Worm (Caenorhabditis elegans): ENCODE data around the gene C13F10.1.

C13F10.1 gene

ce11 chrV:7223941-7224340 is at the start of gene C13F10.1:
Gene C13F10.1 (plus strand): TSS chrV:7224078.
- no peak for TF ChIP-seq ref-1 (GFP tag; conservative IDR thresholded peaks at IDR 0.05)
- TF ChIP-seq med-1 (GFP tag; optimal IDR thresholded peaks at IDR 0.05; ENCODE audit: insufficient read depth) = no peak
- no peak for TF ChIP-seq ztf-29 (GFP tag; IDR thresholded peaks at IDR 0.05)
- no peak for TF ChIP-seq klf-2 (GFP tag; conservative IDR thresholded peaks at IDR 0.05)
- no peak for TF ChIP-seq ztf-23 (GFP tag; IDR thresholded peaks at IDR 0.05)
- TF ChIP-seq flt-1 (GFP tag; IDR thresholded peaks at IDR 0.05) = no peak
- TF ChIP-seq tab-1 (GFP tag; IDR thresholded peaks at IDR 0.05) = no peak
- TF ChIP-seq T22C8.4 (GFP tag; IDR thresholded peaks at IDR 0.05) = no peak
- no peak for TF ChIP-seq cog-1 (tag; optimal IDR thresholded peaks at IDR 0.05)

ce11 chrV:7175201-7175600 is 48.7 kb upstream of the C13F10.1 start, which contains the start of gene lgc-39:
Gene lgc-39 (plus strand): TSS chrV:7175501.
- TF ChIP-seq med-1 (GFP tag; optimal IDR thresholded peaks at IDR 0.05; ENCODE audit: insufficient read depth) (no peak), klf-2 (GFP tag; conservative IDR thresholded peaks at IDR 0.05) (no peak), ref-1 (GFP tag; conservative IDR thresholded peaks at IDR 0.05) (no peak)

ce11 chrV:7178843-7179242 is 45.0 kb upstream of the C13F10.1 start, which contains the start of gene cpsf-2:
Gene cpsf-2 (plus strand): TSS chrV:7179172.
- no peak for TF ChIP-seq flt-1 (GFP tag; IDR thresholded peaks at IDR 0.05)
- no peak for TF ChIP-seq T22C8.4 (GFP tag; IDR thresholded peaks at IDR 0.05)

ce11 chrV:7184549-7184948 is 39.3 kb upstream of the C13F10.1 start, which contains the start of gene pitr-5:
Gene pitr-5 (plus strand): TSS chrV:7184849.
- TF ChIP-seq flt-1 (GFP tag; IDR thresholded peaks at IDR 0.05) = no peak
- no peak for TF ChIP-seq tab-1 (GFP tag; IDR thresholded peaks at IDR 0.05)
- TF ChIP-seq cog-1 (tag; optimal IDR thresholded peaks at IDR 0.05) = no peak
- no peak for TF ChIP-seq klf-2 (GFP tag; conservative IDR thresholded peaks at IDR 0.05)
- TF ChIP-seq ztf-23 (GFP tag; IDR thresholded peaks at IDR 0.05) = no peak
- TF ChIP-seq med-1 (GFP tag; optimal IDR thresholded peaks at IDR 0.05; ENCODE audit: insufficient read depth) = no peak
- no peak for TF ChIP-seq T22C8.4 (GFP tag; IDR thresholded peaks at IDR 0.05)
- TF ChIP-seq ztf-29 (GFP tag; IDR thresholded peaks at IDR 0.05) = no peak
- no peak for TF ChIP-seq ref-1 (GFP tag; conservative IDR thresholded peaks at IDR 0.05)

ce11 chrV:7186599-7186998 is 37.3 kb upstream of the C13F10.1 start:
- TF ChIP-seq tab-1 (GFP tag; IDR thresholded peaks at IDR 0.05) (no peak), ztf-23 (GFP tag; IDR thresholded peaks at IDR 0.05) (no peak), ref-1 (GFP tag; conservative IDR thresholded peaks at IDR 0.05) (no peak), T22C8.4 (GFP tag; IDR thresholded peaks at IDR 0.05) (no peak), med-1 (GFP tag; optimal IDR thresholded peaks at IDR 0.05; ENCODE audit: insufficient read depth) (no peak), cog-1 (tag; optimal IDR thresholded peaks at IDR 0.05) (no peak), klf-2 (GFP tag; conservative IDR thresholded peaks at IDR 0.05) (no peak), ztf-29 (GFP tag; IDR thresholded peaks at IDR 0.05) (no peak), flt-1 (GFP tag; IDR thresholded peaks at IDR 0.05) (no peak)

- TF ChIP-seq T22C8.4 (GFP tag; IDR thresholded peaks at IDR 0.05) (no peak), klf-2 (GFP tag; conservative IDR thresholded peaks at IDR 0.05) (no peak), ztf-29 (GFP tag; IDR thresholded peaks at IDR 0.05) (no peak), tab-1 (GFP tag; IDR thresholded peaks at IDR 0.05) (no peak), cog-1 (tag; optimal IDR thresholded peaks at IDR 0.05) (no peak), ztf-23 (GFP tag; IDR thresholded peaks at IDR 0.05) (no peak), ref-1 (GFP tag; conservative IDR thresholded peaks at IDR 0.05) (no peak), med-1 (GFP tag; optimal IDR thresholded peaks at IDR 0.05; ENCODE audit: insufficient read depth) (no peak)
Observed at ce11 chrV:7187295-7187694, 36.6 kb upstream of the C13F10.1 start.

ce11 chrV:7193562-7193961 is 30.3 kb upstream of the C13F10.1 start, which contains the start of gene F09G2.8:
Gene F09G2.8 (minus strand): TSS chrV:7193662.
- no peak for TF ChIP-seq ztf-23 (GFP tag; IDR thresholded peaks at IDR 0.05)
- TF ChIP-seq klf-2 (GFP tag; conservative IDR thresholded peaks at IDR 0.05) = no peak
- no peak for TF ChIP-seq tab-1 (GFP tag; IDR thresholded peaks at IDR 0.05)
- TF ChIP-seq T22C8.4 (GFP tag; IDR thresholded peaks at IDR 0.05) = no peak
- no peak for TF ChIP-seq flt-1 (GFP tag; IDR thresholded peaks at IDR 0.05)
- TF ChIP-seq ref-1 (GFP tag; conservative IDR thresholded peaks at IDR 0.05) = no peak
- TF ChIP-seq cog-1 (tag; optimal IDR thresholded peaks at IDR 0.05) = no peak
- no peak for TF ChIP-seq ztf-29 (GFP tag; IDR thresholded peaks at IDR 0.05)
- no peak for TF ChIP-seq med-1 (GFP tag; optimal IDR thresholded peaks at IDR 0.05; ENCODE audit: insufficient read depth)

- TF ChIP-seq T22C8.4 (GFP tag; IDR thresholded peaks at IDR 0.05) = no peak
- no peak for TF ChIP-seq ref-1 (GFP tag; conservative IDR thresholded peaks at IDR 0.05)
- no peak for TF ChIP-seq ztf-23 (GFP tag; IDR thresholded peaks at IDR 0.05)
- no peak for TF ChIP-seq klf-2 (GFP tag; conservative IDR thresholded peaks at IDR 0.05)
- TF ChIP-seq med-1 (GFP tag; optimal IDR thresholded peaks at IDR 0.05; ENCODE audit: insufficient read depth) = no peak
- TF ChIP-seq cog-1 (tag; optimal IDR thresholded peaks at IDR 0.05) = no peak
- no peak for TF ChIP-seq tab-1 (GFP tag; IDR thresholded peaks at IDR 0.05)
- TF ChIP-seq flt-1 (GFP tag; IDR thresholded peaks at IDR 0.05) = no peak
Observed at ce11 chrV:7194818-7195217, 29.1 kb upstream of the C13F10.1 start.

ce11 chrV:7196037-7196436 is 27.8 kb upstream of the C13F10.1 start, which contains the start of gene attf-2:
Gene attf-2 (minus strand): TSS chrV:7196137.
- TF ChIP-seq cog-1 (tag; optimal IDR thresholded peaks at IDR 0.05) = no peak
- no peak for TF ChIP-seq klf-2 (GFP tag; conservative IDR thresholded peaks at IDR 0.05)
- TF ChIP-seq ref-1 (GFP tag; conservative IDR thresholded peaks at IDR 0.05) = no peak
- no peak for TF ChIP-seq tab-1 (GFP tag; IDR thresholded peaks at IDR 0.05)
- TF ChIP-seq med-1 (GFP tag; optimal IDR thresholded peaks at IDR 0.05; ENCODE audit: insufficient read depth) = no peak
- TF ChIP-seq T22C8.4 (GFP tag; IDR thresholded peaks at IDR 0.05) = no peak
- no peak for TF ChIP-seq ztf-23 (GFP tag; IDR thresholded peaks at IDR 0.05)
- TF ChIP-seq ztf-29 (GFP tag; IDR thresholded peaks at IDR 0.05) = no peak
- TF ChIP-seq flt-1 (GFP tag; IDR thresholded peaks at IDR 0.05) = no peak

ce11 chrV:7196498-7196966 is 27.3 kb upstream of the C13F10.1 start, which contains the start of gene F09G2.2:
Gene F09G2.2 (plus strand): TSS chrV:7196916.
- TF ChIP-seq cog-1 (tag; optimal IDR thresholded peaks at IDR 0.05) (peak; percentile 43), flt-1 (GFP tag; IDR thresholded peaks at IDR 0.05) (peak; percentile 72), tab-1 (GFP tag; IDR thresholded peaks at IDR 0.05) (no peak), ref-1 (GFP tag; conservative IDR thresholded peaks at IDR 0.05) (no peak)
